Fruit fly (Drosophila melanogaster): Measurements from ENCODE around the gene Gr64b.

dm6 chr3L:4010122-4010521 is 18.3 kb upstream of the Gr64b start:
- TF ChIP-seq bab1 (GFP tag; optimal IDR thresholded peaks at IDR 0.05) = no peak
- no peak for TF ChIP-seq CG12768 (GFP tag; optimal IDR thresholded peaks at IDR 0.05)
- TF ChIP-seq Hr96 (GFP tag; optimal IDR thresholded peaks at IDR 0.05) = no peak
- TF ChIP-seq kay (GFP tag; ENCODE audit: borderline replicate concordance) = no peak

Data from whole organism, adult.